Fruit fly (Drosophila melanogaster) whole organism, embryonic: ENCODE results near the gene p115.
A peak's percentile ranks its signal among the peaks of the same experiment; 100 is the strongest.

Source experiments
- Atf3 ChIP-seq: fragments of 200-800 bp; sonication (Bioruptor generic); optimal IDR thresholded peaks from 3 replicates; lab custom pipeline; 2016; ENCODE audit warnings: missing biosample characterization, missing genetic modification characterization
- BtbVII ChIP-seq: fragments of 200-800 bp; sonication (Bioruptor generic); optimal IDR thresholded peaks from 3 replicates; lab custom pipeline; 2017; ENCODE audit warnings: missing biosample characterization, mild to moderate bottlenecking, missing genetic modification characterization
- CG10147 ChIP-seq: fragments of 200-800 bp; sonication (Bioruptor generic); optimal IDR thresholded peaks from 2 replicates; lab custom pipeline; 2019; ENCODE audit warnings: missing biosample characterization, mild to moderate bottlenecking, missing genetic modification characterization, moderate library complexity
- CG10267 ChIP-seq: fragments of 200-800 bp; sonication (Bioruptor generic); optimal IDR thresholded peaks from 2 replicates; lab custom pipeline; 2018; ENCODE audit warnings: missing biosample characterization, mild to moderate bottlenecking, missing genetic modification characterization, moderate library complexity
- CG10321 ChIP-seq: fragments of 200-800 bp; sonication (Bioruptor generic); IDR thresholded peaks from 2 replicates; pipeline ENCODE4 v1.3.6; 2022; ENCODE audit warnings: missing biosample characterization, missing genetic modification characterization
- CG11085 ChIP-seq: fragments of 200-800 bp; sonication (Bioruptor generic); IDR thresholded peaks from 2 replicates; pipeline ENCODE4 v1.3.6; 2022; ENCODE audit warnings: missing biosample characterization, missing genetic modification characterization
- CG11247 ChIP-seq: fragments of 200-800 bp; sonication (Bioruptor generic); IDR thresholded peaks from 2 replicates; pipeline ENCODE4 v1.3.6; 2022; ENCODE audit warnings: missing biosample characterization, missing genetic modification characterization
- CG13296 ChIP-seq: fragments of 200-800 bp; sonication (Bioruptor generic); optimal IDR thresholded peaks from 3 replicates; lab custom pipeline; 2018; ENCODE audit warnings: missing biosample characterization, mild to moderate bottlenecking, missing genetic modification characterization
- CG14050 ChIP-seq: fragments of 200-800 bp; sonication (Bioruptor generic); IDR thresholded peaks from 3 replicates; pipeline ENCODE4 v1.3.6; 2022; ENCODE audit warnings: missing biosample characterization, missing genetic modification characterization
- CG14710 ChIP-seq: fragments of 200-800 bp; sonication (Bioruptor generic); optimal IDR thresholded peaks from 3 replicates; lab custom pipeline; 2019; ENCODE audit warnings: missing biosample characterization, mild to moderate bottlenecking, missing genetic modification characterization, moderate library complexity
- CG1602 ChIP-seq: fragments of 200-800 bp; sonication (Bioruptor generic); optimal IDR thresholded peaks from 3 replicates; lab custom pipeline; 2016; ENCODE audit warnings: missing biosample characterization, missing genetic modification characterization
- CG16813 ChIP-seq: fragments of 200-800 bp; sonication (Bioruptor generic); IDR thresholded peaks from 3 replicates; pipeline ENCODE4 v1.3.6; 2022; ENCODE audit warnings: missing biosample characterization, missing genetic modification characterization; ENCODE audit not compliant: partially characterized antibody
- CG17186 ChIP-seq: fragments of 200-800 bp; sonication (Bioruptor generic); optimal IDR thresholded peaks from 3 replicates; lab custom pipeline; 2017; ENCODE audit warnings: missing biosample characterization, missing genetic modification reagents, missing genetic modification characterization
- CG17612 ChIP-seq: fragments of 200-800 bp; sonication (Bioruptor generic); IDR thresholded peaks from 2 replicates; pipeline ENCODE4 v1.3.6; 2022; ENCODE audit warnings: missing biosample characterization, missing genetic modification characterization
- CG2129 ChIP-seq: fragments of 200-800 bp; sonication (Bioruptor generic); IDR thresholded peaks from 2 replicates; pipeline ENCODE4 v1.3.6; 2022; ENCODE audit warnings: missing biosample characterization, missing genetic modification characterization; ENCODE audit not compliant: partially characterized antibody
- CG30020 ChIP-seq: fragments of 200-800 bp; optimal IDR thresholded peaks from 2 replicates; lab custom pipeline; 2019; ENCODE audit warnings: missing biosample characterization, mild to moderate bottlenecking, missing genetic modification characterization, moderate library complexity
- CG4617 ChIP-seq: fragments of 200-800 bp; sonication (Bioruptor generic); optimal IDR thresholded peaks from 3 replicates; lab custom pipeline; 2016; ENCODE audit warnings: missing biosample characterization, missing genetic modification characterization, borderline replicate concordance
- CG4730 ChIP-seq: fragments of 200-800 bp; sonication (Bioruptor generic); IDR thresholded peaks from 2 replicates; pipeline ENCODE4 v1.3.6; 2022; ENCODE audit warnings: missing biosample characterization, missing genetic modification characterization
- CG6813 ChIP-seq: fragments of 200-800 bp; sonication (Bioruptor generic); optimal IDR thresholded peaks from 2 replicates; lab custom pipeline; 2017; ENCODE audit warnings: missing biosample characterization, missing genetic modification characterization, mild to moderate bottlenecking, moderate library complexity, missing genetic modification reagents
- CG7928 ChIP-seq: fragments of 200-800 bp; sonication (Bioruptor generic); optimal IDR thresholded peaks from 2 replicates; lab custom pipeline; 2017; ENCODE audit warnings: missing biosample characterization, mild to moderate bottlenecking, missing genetic modification characterization
- CG8290 ChIP-seq, 3 experiments: fragments of 200-800 bp; sonication (Bioruptor generic); optimal IDR thresholded peaks; 2 replicates each; lab custom pipeline; 2016 to 2019; ENCODE audit warnings: missing biosample characterization in 3 of 3, missing genetic modification characterization in 3 of 3, mild to moderate bottlenecking in 2 of 3, moderate library complexity in 1 of 3
- CG9437 ChIP-seq: fragments of 200-800 bp; sonication (Bioruptor generic); optimal IDR thresholded peaks from 2 replicates; lab custom pipeline; 2018; ENCODE audit warnings: missing biosample characterization, mild to moderate bottlenecking, missing genetic modification characterization
- Deaf1 ChIP-seq: fragments of 200-800 bp; optimal IDR thresholded peaks from 3 replicates; lab custom pipeline; 2019; ENCODE audit warnings: missing biosample characterization, mild to moderate bottlenecking, missing genetic modification characterization, moderate library complexity
- ERR ChIP-seq: fragments of 200-800 bp; sonication (Bioruptor generic); optimal IDR thresholded peaks from 2 replicates; lab custom pipeline; 2016; ENCODE audit warnings: missing biosample characterization, missing genetic modification characterization
- Eip74EF ChIP-seq, 2 experiments: fragments of 200-800 bp in 1 of 2; fragments of >200 bp in 1 of 2; sonication (Bioruptor generic) in 1 of 2; optimal IDR thresholded peaks; 2 replicates each; lab custom pipeline; 2017 to 2019; ENCODE audit warnings: missing biosample characterization in 2 of 2, missing genetic modification characterization in 2 of 2, mild to moderate bottlenecking in 1 of 2, moderate library complexity in 1 of 2
- Fer3 ChIP-seq: fragments of 200-800 bp; sonication (Bioruptor generic); optimal IDR thresholded peaks from 2 replicates; lab custom pipeline; 2018; ENCODE audit warnings: missing biosample characterization, mild to moderate bottlenecking, missing genetic modification characterization, moderate library complexity
- GATAe ChIP-seq: fragments of 200-800 bp; sonication (Bioruptor generic); conservative IDR thresholded peaks from 2 replicates; pipeline ENCODE4 v1.3.6; 2022; ENCODE audit warnings: missing biosample characterization, missing genetic modification characterization
- HLH54F ChIP-seq: fragments of 200-800 bp; sonication (Bioruptor generic); optimal IDR thresholded peaks from 3 replicates; lab custom pipeline; 2016; ENCODE audit warnings: missing biosample characterization, missing genetic modification characterization
- MBD-R2 ChIP-seq: fragments of 200-800 bp; sonication (Bioruptor generic); IDR thresholded peaks from 2 replicates; pipeline ENCODE4 v1.3.6; 2022; ENCODE audit warnings: missing biosample characterization, missing genetic modification characterization
- Mad ChIP-seq: fragments of 200-800 bp; sonication (Bioruptor generic); optimal IDR thresholded peaks from 2 replicates; lab custom pipeline; 2016; ENCODE audit warnings: missing biosample characterization, missing genetic modification characterization
- Tbp ChIP-seq: fragments of >200 bp; optimal IDR thresholded peaks from 2 replicates; lab custom pipeline; 2018; ENCODE audit warnings: missing biosample characterization, missing genetic modification characterization
- Xbp1 ChIP-seq: fragments of 200-800 bp; sonication (Bioruptor generic); optimal IDR thresholded peaks from 3 replicates; lab custom pipeline; 2016; ENCODE audit warnings: missing biosample characterization, mild to moderate bottlenecking, missing genetic modification characterization
- al ChIP-seq: fragments of 200-800 bp; sonication (Bioruptor generic); IDR thresholded peaks from 2 replicates; pipeline ENCODE4 v1.3.6; 2022; ENCODE audit warnings: missing biosample characterization, missing genetic modification characterization
- cato ChIP-seq: fragments of 200-800 bp; sonication (Bioruptor generic); optimal IDR thresholded peaks from 2 replicates; lab custom pipeline; 2016; ENCODE audit warnings: missing biosample characterization, missing genetic modification characterization, borderline replicate concordance
- danr ChIP-seq: fragments of 200-800 bp; sonication (Bioruptor generic); IDR thresholded peaks from 2 replicates; pipeline ENCODE4 v1.3.6; 2022; ENCODE audit warnings: missing biosample characterization, missing genetic modification characterization
- dati ChIP-seq: fragments of 200-800 bp; sonication (Bioruptor generic); IDR thresholded peaks from 2 replicates; pipeline ENCODE4 v1.3.6; 2022; ENCODE audit warnings: missing biosample characterization, missing genetic modification characterization
- ewg ChIP-seq: fragments of 200-800 bp; sonication (Bioruptor generic); optimal IDR thresholded peaks from 3 replicates; lab custom pipeline; 2017; ENCODE audit warnings: mild to moderate bottlenecking, missing biosample characterization, missing genetic modification reagents, missing genetic modification characterization
- fd3F ChIP-seq: fragments of 200-800 bp; sonication (Bioruptor generic); optimal IDR thresholded peaks from 2 replicates; lab custom pipeline; 2018; ENCODE audit warnings: missing biosample characterization, mild to moderate bottlenecking, missing genetic modification characterization, moderate library complexity
- ftz-f1 ChIP-seq: fragments of 200-800 bp; sonication (Bioruptor generic); optimal IDR thresholded peaks from 2 replicates; lab custom pipeline; 2016; ENCODE audit warnings: missing biosample characterization, missing genetic modification characterization
- gro ChIP-seq: fragments of 200-800 bp; sonication (Bioruptor generic); optimal IDR thresholded peaks from 2 replicates; lab custom pipeline; 2016; ENCODE audit warnings: missing biosample characterization, missing genetic modification characterization
- jing ChIP-seq: fragments of 200-800 bp; sonication (Bioruptor generic); optimal IDR thresholded peaks from 2 replicates; lab custom pipeline; 2018; ENCODE audit warnings: missing biosample characterization, mild to moderate bottlenecking, missing genetic modification characterization
- kay ChIP-seq: fragments of 200-800 bp; sonication (Bioruptor generic); optimal IDR thresholded peaks from 2 replicates; lab custom pipeline; 2016; ENCODE audit warnings: missing biosample characterization, missing genetic modification characterization
- kni ChIP-seq: fragments of 200-800 bp; sonication (Bioruptor generic); optimal IDR thresholded peaks from 3 replicates; lab custom pipeline; 2017; ENCODE audit warnings: mild to moderate bottlenecking, missing biosample characterization, missing genetic modification reagents, missing genetic modification characterization
- knrl ChIP-seq: fragments of 200-800 bp; sonication (Bioruptor generic); IDR thresholded peaks from 3 replicates; pipeline ENCODE4 v1.3.6; 2022; ENCODE audit warnings: missing biosample characterization, missing genetic modification characterization; ENCODE audit not compliant: partially characterized antibody
- sisA ChIP-seq: fragments of 200-800 bp; sonication (Bioruptor generic); IDR thresholded peaks from 2 replicates; pipeline ENCODE4 v1.3.6; 2022; ENCODE audit warnings: missing biosample characterization, missing genetic modification characterization
- stc ChIP-seq: fragments of 200-800 bp; sonication (Bioruptor generic); IDR thresholded peaks from 2 replicates; pipeline ENCODE4 v1.3.6; 2022; ENCODE audit warnings: missing biosample characterization, missing genetic modification characterization
- stwl ChIP-seq: fragments of 200-800 bp; sonication (Bioruptor generic); optimal IDR thresholded peaks from 3 replicates; lab custom pipeline; 2018; ENCODE audit warnings: missing biosample characterization, mild to moderate bottlenecking, missing genetic modification characterization, moderate library complexity
- vvl ChIP-seq: fragments of 200-800 bp; sonication (Bioruptor generic); IDR thresholded peaks from 2 replicates; pipeline ENCODE4 v1.3.6; 2022; ENCODE audit warnings: missing biosample characterization, missing genetic modification characterization
- wek ChIP-seq: fragments of 200-800 bp; sonication (Bioruptor generic); optimal IDR thresholded peaks from 3 replicates; lab custom pipeline; 2018; ENCODE audit warnings: missing biosample characterization, mild to moderate bottlenecking, missing genetic modification characterization, moderate library complexity

p115 gene

dm6 chrX:7920081-7920688 lies 26.4 kb downstream of the p115 start, which contains the start of the genes hdm and Ykt6 (continued):
- peak; percentile 77; the same call in 1 of the 2 replicates for TF ChIP-seq CG4730
- TF ChIP-seq HLH54F (GFP tag; lab: Kevin White, UChicago), result peak; percentile 81
- no peak for TF ChIP-seq jing (GFP tag; lab: Kevin White, UChicago)
- peak; percentile 68 for TF ChIP-seq CG11085 (GFP tag; lab: Robert Waterston, UW)
- peak; percentile 86 for TF ChIP-seq gro (GFP tag; lab: Kevin White, UChicago)
- peak; percentile 69 for TF ChIP-seq Atf3 (GFP tag; lab: Kevin White, UChicago)
- peak; percentile 92 for TF ChIP-seq vvl (GFP tag; lab: Robert Waterston, UW)
- TF ChIP-seq CG10321 (GFP tag; lab: Robert Waterston, UW), result no peak
- TF ChIP-seq BtbVII (GFP tag; lab: Kevin White, UChicago), result peak; percentile 9
- TF ChIP-seq kni (GFP tag; lab: Kevin White, UChicago), result no peak
- TF ChIP-seq CG7928 (GFP tag; lab: Kevin White, UChicago), result peak; percentile 51
- TF ChIP-seq CG1602, result peak; percentile 76
- TF ChIP-seq danr (GFP tag; lab: Robert Waterston, UW), result peak; percentile 71; the same call in 1 of the 2 replicates
- TF ChIP-seq dati (GFP tag; lab: Robert Waterston, UW), result no peak
- TF ChIP-seq stc, result peak; percentile 78
- TF ChIP-seq ftz-f1 (GFP tag; lab: Kevin White, UChicago), result no peak
- TF ChIP-seq knrl (GFP tag; lab: Robert Waterston, UW), result peak; percentile 94
- peak; percentile 44 for TF ChIP-seq CG30020 (tag; lab: Kevin White, UChicago)
- TF ChIP-seq CG10147 (GFP tag; lab: Kevin White, UChicago), result no peak
- TF ChIP-seq CG14050 (GFP tag; lab: Robert Waterston, UW), result peak; percentile 75
- peak; percentile 85 for TF ChIP-seq ewg (GFP tag; lab: Kevin White, UChicago)
- TF ChIP-seq CG10267, result peak; percentile 76
- peak; percentile 71 for TF ChIP-seq sisA (GFP tag; lab: Robert Waterston, UW)
- no peak for TF ChIP-seq GATAe (GFP tag; lab: Robert Waterston, UW)
- TF ChIP-seq Fer3 (tag; lab: Kevin White, UChicago), result no peak
- TF ChIP-seq Deaf1, result peak; percentile 60
- TF ChIP-seq CG13296 (GFP tag; lab: Kevin White, UChicago), result peak; percentile 59
- TF ChIP-seq stwl (tag; lab: Kevin White, UChicago), result peak; percentile 42
- peak; percentile 75; the same call in 1 of the 2 replicates for TF ChIP-seq al (GFP tag; lab: Robert Waterston, UW)
- no peak for TF ChIP-seq Eip74EF (GFP tag; optimal IDR thresholded peaks at IDR 0.05; lab: Kevin White, UChicago)
- peak; percentile 51 for TF ChIP-seq wek
- no peak for TF ChIP-seq Tbp (GFP tag; lab: Kevin White, UChicago)
- TF ChIP-seq CG6813 (GFP tag; lab: Kevin White, UChicago), result peak; percentile 6
- TF ChIP-seq Mad (GFP tag; lab: Kevin White, UChicago), result peak; percentile 74
- TF ChIP-seq CG4617 (GFP tag; lab: Kevin White, UChicago), result peak; percentile 80
- peak; percentile 90 for TF ChIP-seq CG17186
- peak; percentile 95 for TF ChIP-seq CG16813 (GFP tag; lab: Robert Waterston, UW)
- TF ChIP-seq fd3F (GFP tag; lab: Kevin White, UChicago), result peak; percentile 51
- peak; percentile 74 for TF ChIP-seq ERR (GFP tag; lab: Kevin White, UChicago)
- TF ChIP-seq CG8290 (GFP tag; optimal IDR thresholded peaks at IDR 0.05; lab: Kevin White, UChicago), result peak; percentile 68
- peak in 1 of 2 experiments; percentile 14 for TF ChIP-seq CG8290 (tag; optimal IDR thresholded peaks at IDR 0.05; lab: Kevin White, UChicago)
- TF ChIP-seq CG9437 (GFP tag; lab: Kevin White, UChicago), result peak; percentile 39
- peak; percentile 79 for TF ChIP-seq kay (GFP tag; lab: Kevin White, UChicago)
- peak; percentile 88 for TF ChIP-seq MBD-R2 (GFP tag; lab: Robert Waterston, UW)
- peak; percentile 56 for TF ChIP-seq cato (GFP tag; lab: Kevin White, UChicago)
- peak; percentile 86 for TF ChIP-seq CG11247 (GFP tag; lab: Robert Waterston, UW)
- peak; percentile 83 for TF ChIP-seq Xbp1 (GFP tag; lab: Kevin White, UChicago)
- TF ChIP-seq CG2129, result peak; percentile 93
- peak; percentile 82 for TF ChIP-seq CG14710
- TF ChIP-seq CG17612, result peak; percentile 62
